Worm (Caenorhabditis elegans) whole organism, early embryonic: ENCODE results near the gene zipt-7.1.

Experiments
- aly-1 ChIP-seq: sonication (generic microtip); optimal IDR thresholded peaks from 2 replicates; lab custom pipeline; 2016; ENCODE audit warnings: missing genetic modification characterization, missing compliant biosample characterization
- ama-1 ChIP-seq: fragments of 150-350 bp; optimal IDR thresholded peaks from 2 replicates; lab custom pipeline; 2014
- ceh-36 ChIP-seq: sonication (generic microtip); optimal IDR thresholded peaks from 2 replicates; lab custom pipeline; 2016; ENCODE audit warnings: missing genetic modification characterization, inconsistent platforms, missing compliant biosample characterization
- ets-7 ChIP-seq: sonication (generic microtip); optimal IDR thresholded peaks from 2 replicates; lab custom pipeline; 2016; ENCODE audit warnings: missing genotype, missing genetic modification characterization, missing compliant biosample characterization
- pes-1 ChIP-seq: fragments of 200-800 bp; sonication (Bioruptor generic); IDR thresholded peaks from 2 replicates; pipeline ENCODE4 v1.3.6; 2022; ENCODE audit warnings: missing genetic modification reagents, missing genetic modification characterization, missing compliant biosample characterization
- tbx-11 ChIP-seq: fragments of 200-800 bp; sonication (Bioruptor generic); IDR thresholded peaks from 2 replicates; pipeline ENCODE4 v1.3.6; 2022; ENCODE audit warnings: missing genetic modification characterization, missing compliant biosample characterization

- TF ChIP-seq ama-1 (no peak), pes-1 (GFP tag; lab: Robert Waterston, UW) (no peak), ceh-36 (tag; lab: Kevin White, UChicago) (no peak), ets-7 (no peak), tbx-11 (no peak), aly-1 (tag; lab: Kevin White, UChicago) (no peak)
Measured at ce11 chrIV:17335031-17335430, 47.1 kb upstream of the zipt-7.1 start, which contains the start of gene C49C3.8.
